Worm (Caenorhabditis elegans) whole organism, L2 larva: ENCODE data around the gene F53B7.7.

Source experiments
- ZK546.5 ChIP-seq: sonication (generic microtip); optimal IDR thresholded peaks from 2 replicates; lab custom pipeline; 2017; ENCODE audit warnings: missing biosample characterization, missing genetic modification characterization
- dmd-4 ChIP-seq: sonication (generic microtip); optimal IDR thresholded peaks from 2 replicates; lab custom pipeline; 2017; ENCODE audit warnings: missing biosample characterization, missing genetic modification characterization
- elt-3 ChIP-seq: sonication (generic microtip); optimal IDR thresholded peaks from 2 replicates; lab custom pipeline; 2017; ENCODE audit warnings: missing biosample characterization, missing genetic modification characterization
- lin-13 ChIP-seq: fragments of 150-350 bp; optimal IDR thresholded peaks from 2 replicates; lab custom pipeline; 2014; ENCODE audit warnings: missing biosample characterization, missing genetic modification reagents, missing genetic modification characterization
- lin-39 ChIP-seq: fragments of 150-350 bp; optimal IDR thresholded peaks from 2 replicates; lab custom pipeline; 2014; ENCODE audit warnings: missing biosample characterization, missing genetic modification reagents, missing genetic modification characterization
- mab-5 ChIP-seq: fragments of 150-350 bp; optimal IDR thresholded peaks from 2 replicates; lab custom pipeline; 2014; ENCODE audit warnings: missing biosample characterization, missing genetic modification characterization
- nhr-12 ChIP-seq: fragments of 150-350 bp; optimal IDR thresholded peaks from 2 replicates; lab custom pipeline; 2014; ENCODE audit warnings: missing biosample characterization, missing genetic modification characterization
- sem-4 ChIP-seq: fragments of 150-350 bp; optimal IDR thresholded peaks from 2 replicates; lab custom pipeline; 2014; ENCODE audit warnings: missing biosample characterization, missing genetic modification reagents, missing genetic modification characterization
- snpc-4 ChIP-seq: fragments of 150-350 bp; optimal IDR thresholded peaks from 2 replicates; lab custom pipeline; 2014; ENCODE audit warnings: missing biosample characterization, missing genetic modification characterization

DNA sequence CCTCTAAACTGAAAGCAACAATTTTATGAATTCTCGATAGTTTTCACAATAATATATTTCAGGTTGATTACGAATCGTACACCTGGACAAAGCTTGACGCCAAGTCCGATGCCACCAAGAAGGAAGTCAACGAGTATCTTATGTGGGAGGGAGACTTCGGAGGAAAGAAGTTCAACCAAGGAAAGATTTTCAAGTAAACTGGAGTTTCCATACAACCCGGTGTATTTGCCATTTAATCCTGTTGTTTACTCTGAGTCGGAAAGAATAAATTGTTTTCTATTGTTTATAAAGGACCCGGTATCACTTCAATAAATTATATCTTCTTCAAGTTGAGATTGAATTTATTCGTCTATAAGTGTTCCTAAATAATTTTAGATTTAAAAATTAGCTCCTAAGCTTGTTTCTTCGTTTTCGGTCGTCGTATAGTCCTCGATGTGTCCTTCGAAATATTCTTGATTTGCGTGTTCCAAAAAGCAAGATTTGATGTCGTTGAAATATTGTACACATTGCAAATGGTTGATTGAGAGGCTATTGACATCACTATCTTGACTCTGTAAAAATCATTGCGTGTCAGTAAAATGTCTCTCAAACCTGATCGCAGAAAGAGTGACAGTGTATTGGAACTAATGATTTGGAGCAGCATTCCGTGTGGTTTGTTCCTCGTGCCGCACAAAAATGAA lies 31.2 kb upstream of the F53B7.7 start:
- no peak for TF ChIP-seq dmd-4 (tag; lab: Kevin White, UChicago)
- TF ChIP-seq mab-5, result no peak
- no peak for TF ChIP-seq snpc-4 (tag; lab: Kevin White, UChicago)
- TF ChIP-seq ZK546.5 (tag; lab: Kevin White, UChicago), result no peak
- TF ChIP-seq nhr-12 (tag; lab: Kevin White, UChicago), result no peak
- TF ChIP-seq elt-3 (tag; lab: Kevin White, UChicago), result no peak
- no peak for TF ChIP-seq sem-4 (tag; lab: Kevin White, UChicago)
- TF ChIP-seq lin-39 (tag; lab: Kevin White, UChicago), result no peak
- TF ChIP-seq lin-13 (GFP tag; lab: Kevin White, UChicago), result no peak
